Fruit fly (Drosophila melanogaster): ENCODE data around the gene alpha-Est8.

The alpha-Est8 gene

DNA sequence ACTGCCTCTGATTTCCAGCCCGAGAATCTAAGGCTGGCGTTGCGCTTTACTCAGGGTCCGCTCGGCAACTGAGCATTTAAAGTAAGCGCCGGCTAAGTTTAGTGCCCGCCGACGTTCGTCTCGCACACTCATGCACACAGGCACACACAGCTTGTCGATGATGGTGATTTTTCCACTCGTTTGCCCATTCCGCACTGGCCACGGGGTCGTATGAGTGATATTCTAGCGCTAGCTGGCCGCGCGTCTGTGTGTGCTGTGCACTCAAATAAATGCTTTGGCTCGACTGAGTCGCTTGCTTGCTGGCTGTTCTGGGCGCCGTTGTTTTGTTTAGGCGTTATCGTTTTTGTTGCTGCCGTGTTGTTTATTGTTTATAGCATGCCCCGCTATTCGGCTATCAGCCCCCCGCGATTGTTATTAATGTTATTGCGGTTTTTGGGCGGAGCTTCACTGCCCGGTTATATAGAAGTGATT lies at the start of gene alpha-Est8:
TSS of gene alpha-Est8 (minus strand) at position 72 of the 471 bp plus-strand sequence.
- TF ChIP-seq Hnf4 (GFP tag; optimal IDR thresholded peaks at IDR 0.05) (no peak), lola (GFP tag; optimal IDR thresholded peaks at IDR 0.05) (no peak), Hr83 (GFP tag; optimal IDR thresholded peaks at IDR 0.05; ENCODE audit: poor library complexity, severe bottlenecking) (no peak), jim (GFP tag; optimal IDR thresholded peaks at IDR 0.05) (no peak), Sp1 (GFP tag; optimal IDR thresholded peaks at IDR 0.05) (no peak), GATAd (GFP tag; optimal IDR thresholded peaks at IDR 0.05) (no peak), CrebA (GFP tag; optimal IDR thresholded peaks at IDR 0.05; ENCODE audit: borderline replicate concordance) (peak; percentile 38), OdsH (GFP tag; optimal IDR thresholded peaks at IDR 0.05) (no peak), HLH106 (tag; optimal IDR thresholded peaks at IDR 0.05) (no peak), Jra (GFP tag; optimal IDR thresholded peaks at IDR 0.05) (no peak), Vsx2 (GFP tag; optimal IDR thresholded peaks at IDR 0.05; ENCODE audit: partially characterized antibody) (no peak), brk (GFP tag; optimal IDR thresholded peaks at IDR 0.05) (no peak), Myc (optimal IDR thresholded peaks at IDR 0.05) (no peak), dsf (GFP tag; optimal IDR thresholded peaks at IDR 0.05; ENCODE audit: borderline replicate concordance) (no peak), Dif (GFP tag; optimal IDR thresholded peaks at IDR 0.05; ENCODE audit: partially characterized antibody) (peak; percentile 16), dl (GFP tag; optimal IDR thresholded peaks at IDR 0.05; ENCODE audit: insufficient read depth in 1 of 2, partially characterized antibody in 2 of 2) (no peak), Hr78 (GFP tag; optimal IDR thresholded peaks at IDR 0.05) (no peak), fru (GFP tag; optimal IDR thresholded peaks at IDR 0.05) (no peak), h (GFP tag; optimal IDR thresholded peaks at IDR 0.05) (peak; percentile 17), ey (GFP tag; optimal IDR thresholded peaks at IDR 0.05) (no peak), sage (GFP tag; optimal IDR thresholded peaks at IDR 0.05) (no peak), rgr (GFP tag; optimal IDR thresholded peaks at IDR 0.05) (no peak), sv (GFP tag; optimal IDR thresholded peaks at IDR 0.05) (no peak), pan (optimal IDR thresholded peaks at IDR 0.05) (no peak), woc (GFP tag; optimal IDR thresholded peaks at IDR 0.05) (no peak), tai (GFP tag; optimal IDR thresholded peaks at IDR 0.05) (no peak), usp (GFP tag; optimal IDR thresholded peaks at IDR 0.05) (no peak), CG9705 (GFP tag; optimal IDR thresholded peaks at IDR 0.05) (no peak), Rel (GFP tag; optimal IDR thresholded peaks at IDR 0.05) (no peak), Rel (tag; optimal IDR thresholded peaks at IDR 0.05) (peak; percentile 38)

DNA sequence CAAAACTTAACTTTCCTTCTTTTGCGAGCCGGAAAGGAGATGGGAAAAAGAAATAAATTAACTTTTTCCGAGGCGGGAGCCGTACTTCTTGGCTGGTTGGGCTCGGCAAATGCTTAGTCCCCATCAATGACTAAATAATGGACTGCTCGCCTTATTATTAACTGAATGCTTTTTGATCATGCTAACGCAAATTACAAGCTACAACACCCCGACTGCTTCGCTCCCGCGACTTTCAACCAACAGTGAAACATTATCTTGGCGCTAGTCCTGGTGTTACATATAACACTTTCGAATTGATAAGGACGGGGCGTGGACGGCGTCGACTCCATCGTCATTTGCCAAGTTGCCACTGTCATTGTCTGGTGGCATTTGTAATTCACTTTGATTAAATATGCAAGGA lies 36.2 kb upstream of the alpha-Est8 start, which contains the start of gene CG45545:
TSS of gene CG45545 (plus strand) at position 301 of the 400 bp plus-strand sequence.
- no peak for TF ChIP-seq Vsx2 (GFP tag; optimal IDR thresholded peaks at IDR 0.05; ENCODE audit: partially characterized antibody)
- no peak for TF ChIP-seq N (GFP tag; optimal IDR thresholded peaks at IDR 0.05)
- TF ChIP-seq GATAd (GFP tag; optimal IDR thresholded peaks at IDR 0.05) = no peak
- no peak for TF ChIP-seq HLH106 (tag; optimal IDR thresholded peaks at IDR 0.05)
- TF ChIP-seq Mio (GFP tag; optimal IDR thresholded peaks at IDR 0.05) = no peak
- TF ChIP-seq Hnf4 (GFP tag; optimal IDR thresholded peaks at IDR 0.05) = no peak

DNA sequence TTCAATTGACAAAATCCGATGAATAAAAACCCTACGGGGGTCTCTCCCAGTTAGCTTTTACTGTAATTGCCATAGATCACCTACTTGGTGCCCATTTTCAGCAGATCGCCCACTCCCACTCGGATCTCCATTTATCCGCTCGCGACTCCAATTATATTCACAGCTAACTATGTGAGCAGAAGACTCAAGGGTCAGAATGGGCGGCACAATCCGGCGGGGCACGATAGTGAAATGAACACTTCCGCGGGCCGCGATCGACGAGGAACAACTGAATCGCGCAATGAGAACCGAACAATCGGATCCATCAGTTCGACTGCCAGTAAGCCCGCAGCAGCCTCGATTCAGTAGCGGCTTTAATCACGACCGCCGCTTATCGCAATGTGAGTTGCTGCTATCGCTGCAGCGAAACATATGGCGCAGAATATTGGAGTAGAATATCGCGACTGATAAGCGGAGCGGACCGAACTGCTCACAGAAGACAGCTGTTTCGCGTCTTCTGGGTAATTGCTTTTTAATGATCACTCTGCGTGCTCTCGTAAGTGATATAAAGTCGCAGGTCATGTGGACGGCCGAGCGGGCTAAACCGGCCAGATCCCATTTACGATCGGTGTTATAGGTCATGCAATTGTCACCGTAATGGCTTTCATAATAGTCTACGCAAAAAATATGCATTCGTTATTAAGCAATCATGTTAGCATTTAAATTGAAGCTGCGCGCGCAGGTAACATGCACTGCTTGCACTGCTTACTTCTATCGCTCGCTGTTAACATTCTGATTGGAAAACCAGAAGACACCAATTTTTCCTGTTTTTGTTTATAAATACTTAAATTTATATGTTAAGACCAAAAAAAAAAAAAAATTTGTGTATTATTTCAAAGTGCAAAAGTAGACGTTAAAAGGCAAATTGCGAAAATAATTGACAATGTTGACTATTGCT lies 33.6 kb upstream of the alpha-Est8 start, which contains the start of gene alpha-Est1:
TSS of gene alpha-Est1 (minus strand) at position 317 of the 937 bp plus-strand sequence.
- TF ChIP-seq Vsx2 (GFP tag; optimal IDR thresholded peaks at IDR 0.05; ENCODE audit: partially characterized antibody) (no peak), tai (GFP tag; optimal IDR thresholded peaks at IDR 0.05) (no peak), br (GFP tag; optimal IDR thresholded peaks at IDR 0.05) (no peak), Dif (GFP tag; optimal IDR thresholded peaks at IDR 0.05; ENCODE audit: partially characterized antibody) (no peak), Dfd (GFP tag; optimal IDR thresholded peaks at IDR 0.05) (no peak), CrebA (GFP tag; optimal IDR thresholded peaks at IDR 0.05; ENCODE audit: borderline replicate concordance) (no peak), Hr78 (GFP tag; optimal IDR thresholded peaks at IDR 0.05) (no peak), psq (GFP tag; optimal IDR thresholded peaks at IDR 0.05) (no peak), fru (GFP tag; optimal IDR thresholded peaks at IDR 0.05) (peak; percentile 38), brk (GFP tag; optimal IDR thresholded peaks at IDR 0.05) (no peak), Mio (GFP tag; optimal IDR thresholded peaks at IDR 0.05) (no peak), Hnf4 (GFP tag; optimal IDR thresholded peaks at IDR 0.05) (peak; percentile 10), dsf (GFP tag; optimal IDR thresholded peaks at IDR 0.05; ENCODE audit: borderline replicate concordance) (no peak), usp (GFP tag; optimal IDR thresholded peaks at IDR 0.05) (no peak), rgr (GFP tag; optimal IDR thresholded peaks at IDR 0.05) (no peak), lola (GFP tag; optimal IDR thresholded peaks at IDR 0.05) (no peak), ey (GFP tag; optimal IDR thresholded peaks at IDR 0.05) (no peak)

All from whole organism, wandering third instar larva.